Fruit fly (Drosophila melanogaster): ENCODE results near the gene Meltrin.
A peak's percentile ranks its signal among the peaks of the same experiment; 100 is the strongest.

Meltrin gene

DNA sequence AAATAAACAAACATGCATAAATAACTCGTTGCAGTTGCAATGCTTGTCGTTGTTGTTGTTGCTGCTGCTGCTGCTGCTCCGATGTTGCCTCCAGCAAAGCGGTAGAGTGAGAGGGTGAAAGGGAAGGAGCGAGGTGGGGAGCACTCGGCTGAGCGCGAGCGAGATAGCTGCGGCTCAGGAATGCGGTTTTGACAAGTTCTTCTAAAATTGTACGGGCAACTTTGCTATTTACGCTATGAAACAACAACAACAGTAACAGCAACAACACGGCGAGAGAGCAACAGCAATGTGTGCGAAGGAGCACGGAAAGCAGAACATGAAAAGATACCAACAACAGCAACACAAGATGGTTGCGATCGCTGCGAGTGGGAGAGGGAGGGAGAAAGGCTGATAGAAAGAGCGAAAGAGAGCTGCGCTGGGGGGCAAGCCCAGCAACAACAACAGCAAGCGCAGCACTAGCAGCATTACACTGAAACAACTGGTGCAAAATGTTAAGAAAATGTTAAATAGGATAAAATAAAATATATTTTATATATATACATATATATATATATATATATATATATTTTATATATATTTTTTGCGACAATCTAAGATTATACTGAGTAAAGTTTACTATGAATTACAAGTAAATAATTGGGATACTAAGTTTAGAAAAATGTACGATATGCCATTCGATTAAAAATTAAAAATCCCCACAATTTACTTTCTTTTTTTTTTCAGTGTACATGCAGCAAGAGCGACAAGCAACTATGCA, 17.2 kb upstream of the Meltrin start (continued):
- TF ChIP-seq jumu (GFP tag; optimal IDR thresholded peaks at IDR 0.05) (peak; percentile 11), her (GFP tag; optimal IDR thresholded peaks at IDR 0.05) (peak; percentile 60), insv (GFP tag; optimal IDR thresholded peaks at IDR 0.05) (peak in 1 of 2 experiments; percentile 18), CG4730 (GFP tag; IDR thresholded peaks at IDR 0.05) (0 out of 2 replicates have a peak, but pooled peaks have one; percentile 39), sqz (GFP tag; optimal IDR thresholded peaks at IDR 0.05) (peak; percentile 75), E2f1 (GFP tag; IDR thresholded peaks at IDR 0.05) (peak; percentile 46; the same call in 1 of the 2 replicates), vnd (GFP tag; IDR thresholded peaks at IDR 0.05; ENCODE audit: partially characterized antibody) (no peak), CG14710 (tag; optimal IDR thresholded peaks at IDR 0.05) (peak; percentile 94), CG4328 (GFP tag; optimal IDR thresholded peaks at IDR 0.05) (peak; percentile 64), Chrac-16 (GFP tag; optimal IDR thresholded peaks at IDR 0.05) (peak; percentile 13), org-1 (GFP tag; optimal IDR thresholded peaks at IDR 0.05) (peak; percentile 35), CG12299 (tag; optimal IDR thresholded peaks at IDR 0.05) (peak; percentile 57), hkb (optimal IDR thresholded peaks at IDR 0.05) (no peak), hkb (GFP tag; IDR thresholded peaks at IDR 0.05) (peak; percentile 71), CG10565 (GFP tag; optimal IDR thresholded peaks at IDR 0.05) (peak; percentile 18), eve (GFP tag; optimal IDR thresholded peaks at IDR 0.05) (no peak), trem (tag; optimal IDR thresholded peaks at IDR 0.05) (peak; percentile 91), lola (GFP tag; optimal IDR thresholded peaks at IDR 0.05) (peak in 1 of 3 experiments; percentile 37), bcd (GFP tag; optimal IDR thresholded peaks at IDR 0.05) (peak; percentile 66), twi (tag; optimal IDR thresholded peaks at IDR 0.05) (peak; percentile 42), CG15601 (tag; optimal IDR thresholded peaks at IDR 0.05) (peak; percentile 62), CG4360 (GFP tag; IDR thresholded peaks at IDR 0.05) (peak; percentile 100), Max (GFP tag; optimal IDR thresholded peaks at IDR 0.05) (peak; percentile 75), CG30431 (GFP tag; optimal IDR thresholded peaks at IDR 0.05) (peak; percentile 24), CG3163 (GFP tag; optimal IDR thresholded peaks at IDR 0.05) (no peak), chinmo (GFP tag; IDR thresholded peaks at IDR 0.05; ENCODE audit: partially characterized antibody) (peak; percentile 84; the same call in 3 of the 4 replicates), CoRest (tag; optimal IDR thresholded peaks at IDR 0.05) (peak; percentile 65), pan (optimal IDR thresholded peaks at IDR 0.05) (no peak), pan (GFP tag; optimal IDR thresholded peaks at IDR 0.05 in 1 of 2, IDR thresholded peaks at IDR 0.05 in 1 of 2) (peak in 1 of 2 experiments; percentile 49), ewg (GFP tag; optimal IDR thresholded peaks at IDR 0.05) (peak; percentile 36), Med (GFP tag) (peak; percentile 69), lov (optimal IDR thresholded peaks at IDR 0.05) (no peak), lov (GFP tag; IDR thresholded peaks at IDR 0.05) (no peak), p53 (GFP tag; optimal IDR thresholded peaks at IDR 0.05) (peak; percentile 8), CG3838 (GFP tag; optimal IDR thresholded peaks at IDR 0.05) (peak; percentile 65), CG32772 (GFP tag; IDR thresholded peaks at IDR 0.05) (peak; percentile 56; the same call in 1 of the 2 replicates), rib (GFP tag; IDR thresholded peaks at IDR 0.05) (peak; percentile 79; the same call in 1 of the 2 replicates), gcm (GFP tag; optimal IDR thresholded peaks at IDR 0.05) (peak; percentile 72), CG10654 (GFP tag; optimal IDR thresholded peaks at IDR 0.05) (peak; percentile 79), Myb (GFP tag; optimal IDR thresholded peaks at IDR 0.05) (no peak), tin (GFP tag; optimal IDR thresholded peaks at IDR 0.05) (peak; percentile 88), CG8290 (GFP tag; optimal IDR thresholded peaks at IDR 0.05) (peak; percentile 33), CG8290 (tag; optimal IDR thresholded peaks at IDR 0.05) (peak in 1 of 2 experiments; percentile 25), sc (optimal IDR thresholded peaks at IDR 0.05) (no peak), sc (GFP tag; optimal IDR thresholded peaks at IDR 0.05) (peak; percentile 28), Hsf (GFP tag; optimal IDR thresholded peaks at IDR 0.05) (no peak), CG8281 (tag; optimal IDR thresholded peaks at IDR 0.05) (peak; percentile 34), Kr (GFP tag; optimal IDR thresholded peaks at IDR 0.05) (peak; percentile 5), CG9797 (GFP tag; optimal IDR thresholded peaks at IDR 0.05) (peak; percentile 27), onecut (GFP tag; IDR thresholded peaks at IDR 0.05) (peak; percentile 42)

Measured in whole organism, embryonic.